Worm (Caenorhabditis elegans) whole organism, mixed stage, embryonic: ENCODE measurements around the gene T28A11.4.

Experiments
- bed-3 ChIP-seq: fragments of 200-800 bp; sonication (Bioruptor generic); optimal IDR thresholded peaks from 3 replicates; lab custom pipeline; 2018; ENCODE audit warnings: mild to moderate bottlenecking, missing genetic modification characterization, moderate library complexity, missing compliant biosample characterization
- blmp-1 ChIP-seq: fragments of 150-350 bp; optimal IDR thresholded peaks from 2 replicates; lab custom pipeline; 2014; ENCODE audit warnings: missing biosample characterization, missing genetic modification characterization
- ceh-39 ChIP-seq: fragments of 150-350 bp; optimal IDR thresholded peaks from 2 replicates; lab custom pipeline; 2014; ENCODE audit warnings: missing biosample characterization, missing genetic modification characterization
- ceh-43 ChIP-seq: fragments of 200-800 bp; sonication (Bioruptor generic); optimal IDR thresholded peaks from 2 replicates; lab custom pipeline; 2018; ENCODE audit warnings: mild to moderate bottlenecking, missing genetic modification characterization, moderate library complexity, missing compliant biosample characterization
- ceh-83 ChIP-seq: fragments of 200-800 bp; sonication (Bioruptor generic); optimal IDR thresholded peaks from 2 replicates; lab custom pipeline; 2018; ENCODE audit warnings: mild to moderate bottlenecking, missing genetic modification characterization, missing compliant biosample characterization
- ces-1 ChIP-seq: fragments of 150-350 bp; optimal IDR thresholded peaks from 2 replicates; lab custom pipeline; 2014; ENCODE audit warnings: missing biosample characterization, missing genetic modification reagents, missing genetic modification characterization
- cnd-1 ChIP-seq: fragments of 200-800 bp; sonication (Bioruptor generic); optimal IDR thresholded peaks from 2 replicates; lab custom pipeline; 2018; ENCODE audit warnings: mild to moderate bottlenecking, missing genetic modification characterization, missing compliant biosample characterization
- elt-3 ChIP-seq: fragments of 150-350 bp; optimal IDR thresholded peaks from 2 replicates; lab custom pipeline; 2014; ENCODE audit warnings: missing biosample characterization, missing genetic modification characterization
- ham-2 ChIP-seq: fragments of 200-800 bp; sonication (Bioruptor generic); optimal IDR thresholded peaks from 2 replicates; lab custom pipeline; 2018; ENCODE audit warnings: mild to moderate bottlenecking, missing genetic modification characterization, missing compliant biosample characterization
- hlh-1 ChIP-seq: fragments of 150-350 bp; optimal IDR thresholded peaks from 2 replicates; lab custom pipeline; 2014; ENCODE audit warnings: missing biosample characterization, missing genetic modification reagents, missing genetic modification characterization
- lin-13 ChIP-seq: fragments of 150-350 bp; optimal IDR thresholded peaks from 2 replicates; lab custom pipeline; 2014; ENCODE audit warnings: missing biosample characterization, missing genetic modification characterization
- lin-32 ChIP-seq: fragments of 200-800 bp; sonication (Bioruptor generic); optimal IDR thresholded peaks from 2 replicates; lab custom pipeline; 2018; ENCODE audit warnings: mild to moderate bottlenecking, missing genetic modification characterization, missing compliant biosample characterization
- lsy-2 ChIP-seq: fragments of 150-350 bp; optimal IDR thresholded peaks from 2 replicates; lab custom pipeline; 2014; ENCODE audit warnings: missing biosample characterization, missing genetic modification characterization
- mab-5 ChIP-seq: fragments of 150-350 bp; optimal IDR thresholded peaks from 2 replicates; lab custom pipeline; 2014; ENCODE audit warnings: missing biosample characterization, missing genetic modification characterization
- mep-1 ChIP-seq: fragments of 150-350 bp; optimal IDR thresholded peaks from 2 replicates; lab custom pipeline; 2017; ENCODE audit warnings: missing biosample characterization, missing genetic modification reagents, missing genetic modification characterization, inconsistent platforms
- mls-2 ChIP-seq: sonication (generic microtip); optimal IDR thresholded peaks from 2 replicates; lab custom pipeline; 2016; ENCODE audit warnings: mild to moderate bottlenecking, missing genetic modification characterization, moderate library complexity, missing compliant biosample characterization
- nhr-12 ChIP-seq: fragments of 150-350 bp; optimal IDR thresholded peaks from 2 replicates; lab custom pipeline; 2014; ENCODE audit warnings: missing biosample characterization, missing genetic modification characterization
- nhr-2 ChIP-seq: fragments of 150-350 bp; optimal IDR thresholded peaks from 2 replicates; lab custom pipeline; 2014; ENCODE audit warnings: missing biosample characterization, missing genetic modification characterization
- nhr-237 ChIP-seq: fragments of 150-350 bp; optimal IDR thresholded peaks from 2 replicates; lab custom pipeline; 2014; ENCODE audit warnings: missing biosample characterization, missing genetic modification characterization
- nhr-28 ChIP-seq: fragments of 150-350 bp; optimal IDR thresholded peaks from 2 replicates; lab custom pipeline; 2014; ENCODE audit warnings: missing biosample characterization, missing genetic modification characterization
- nhr-76 ChIP-seq: sonication (generic microtip); optimal IDR thresholded peaks from 2 replicates; lab custom pipeline; 2017; ENCODE audit warnings: missing biosample characterization, missing genetic modification characterization
- pha-4 ChIP-seq: fragments of 150-350 bp; optimal IDR thresholded peaks from 2 replicates; lab custom pipeline; 2018; ENCODE audit warnings: missing biosample characterization, missing genetic modification reagents, missing genetic modification characterization
- sem-2 ChIP-seq: fragments of 200-800 bp; sonication (Bioruptor generic); optimal IDR thresholded peaks from 2 replicates; lab custom pipeline; 2018; ENCODE audit warnings: mild to moderate bottlenecking, missing genetic modification characterization, missing compliant biosample characterization
- snpc-4 ChIP-seq: fragments of 150-350 bp; optimal IDR thresholded peaks from 2 replicates; lab custom pipeline; 2014; ENCODE audit warnings: missing biosample characterization, missing genetic modification characterization
- sptf-1 ChIP-seq: sonication (generic microtip); optimal IDR thresholded peaks from 2 replicates; lab custom pipeline; 2017; ENCODE audit warnings: mild to moderate bottlenecking, missing genetic modification characterization, moderate library complexity, missing compliant biosample characterization
- tbx-8 ChIP-seq: fragments of 200-800 bp; sonication (Bioruptor generic); optimal IDR thresholded peaks from 2 replicates; lab custom pipeline; 2018; ENCODE audit warnings: mild to moderate bottlenecking, missing genetic modification characterization, moderate library complexity, missing compliant biosample characterization
- unc-120 ChIP-seq: sonication (generic microtip); optimal IDR thresholded peaks from 2 replicates; lab custom pipeline; 2017; ENCODE audit warnings: missing genetic modification characterization, missing compliant biosample characterization; ENCODE audit not compliant: poor library complexity, severe bottlenecking
- unc-39 ChIP-seq: fragments of 150-350 bp; optimal IDR thresholded peaks from 2 replicates; lab custom pipeline; 2014; ENCODE audit warnings: missing biosample characterization, missing genetic modification characterization
- unc-62 ChIP-seq: fragments of 150-350 bp; optimal IDR thresholded peaks from 2 replicates; lab custom pipeline; 2014; ENCODE audit warnings: missing biosample characterization, missing genetic modification reagents, missing genetic modification characterization
- zip-8 ChIP-seq: fragments of 150-350 bp; optimal IDR thresholded peaks from 2 replicates; lab custom pipeline; 2014; ENCODE audit warnings: missing biosample characterization, missing genetic modification characterization
- ztf-11 ChIP-seq: fragments of 150-350 bp; optimal IDR thresholded peaks from 2 replicates; lab custom pipeline; 2014; ENCODE audit warnings: missing biosample characterization, missing genetic modification characterization

The T28A11.4 gene

ce11 chrV:3269407-3269806 lies 4.4 kb upstream of the T28A11.4 start, which contains the start of gene T28A11.19:
TSS of gene T28A11.19 (minus strand) at chrV:3269514.
- TF ChIP-seq ces-1: no peak
- TF ChIP-seq mls-2 (tag; lab: Kevin White, UChicago): no peak
- no peak for TF ChIP-seq ham-2 (GFP tag; lab: Kevin White, UChicago)
- no peak for TF ChIP-seq elt-3 (tag; lab: Kevin White, UChicago)
- TF ChIP-seq tbx-8 (GFP tag; lab: Kevin White, UChicago): no peak
- TF ChIP-seq unc-39 (tag; lab: Kevin White, UChicago): no peak
- no peak for TF ChIP-seq lin-13 (tag; lab: Kevin White, UChicago)
- no peak for TF ChIP-seq lin-32
- TF ChIP-seq nhr-28: no peak
- no peak for TF ChIP-seq lsy-2
- no peak for TF ChIP-seq unc-120 (tag; lab: Kevin White, UChicago)
- no peak for TF ChIP-seq sem-2 (GFP tag; lab: Kevin White, UChicago)
- no peak for TF ChIP-seq ceh-83 (GFP tag; lab: Kevin White, UChicago)
- no peak for TF ChIP-seq unc-62

- no peak for TF ChIP-seq mep-1
- TF ChIP-seq blmp-1 (tag; lab: Kevin White, UChicago): no peak
- no peak for TF ChIP-seq nhr-12 (tag; lab: Kevin White, UChicago)
- no peak for TF ChIP-seq zip-8
- no peak for TF ChIP-seq mab-5 (tag; lab: Kevin White, UChicago)
- TF ChIP-seq, all 35 proteins: peak for 0
Observed at ce11 chrV:3273156-3273555, 694 bp upstream of the T28A11.4 start, which contains the start of gene T28A11.20. TSS of gene T28A11.20 (minus strand) at chrV:3273256.

ce11 chrV:3275033-3275432 lies 1.2 kb downstream of the T28A11.4 start, which contains the start of gene T28A11.3:
TSS of gene T28A11.3 (plus strand) at chrV:3275333.
- TF ChIP-seq sptf-1 (tag; lab: Kevin White, UChicago) (no peak), cnd-1 (tag; lab: Kevin White, UChicago) (no peak), ceh-83 (GFP tag; lab: Kevin White, UChicago) (no peak), lin-13 (tag; lab: Kevin White, UChicago) (no peak), ztf-11 (tag; lab: Kevin White, UChicago) (no peak), nhr-237 (tag; lab: Kevin White, UChicago) (no peak), blmp-1 (tag; lab: Kevin White, UChicago) (no peak), ceh-43 (no peak), nhr-76 (tag; lab: Kevin White, UChicago) (no peak), mls-2 (tag; lab: Kevin White, UChicago) (no peak), hlh-1 (tag; lab: Kevin White, UChicago) (no peak), snpc-4 (tag; lab: Kevin White, UChicago) (no peak), nhr-2 (tag; lab: Kevin White, UChicago) (no peak)

- TF ChIP-seq ceh-43 (no peak), lin-13 (tag; lab: Kevin White, UChicago) (no peak)
Observed at ce11 chrV:3276184-3276583, 2.3 kb downstream of the T28A11.4 start.

ce11 chrV:3278101-3278639 lies 4.3 kb downstream of the T28A11.4 start, which contains the start of gene fbxa-64:
TSS of gene fbxa-64 (minus strand) at chrV:3278151.
- TF ChIP-seq bed-3 (GFP tag; lab: Kevin White, UChicago): no peak
- no peak for TF ChIP-seq hlh-1 (tag; lab: Kevin White, UChicago)
- no peak for TF ChIP-seq zip-8
- no peak for TF ChIP-seq blmp-1 (tag; lab: Kevin White, UChicago)
- no peak for TF ChIP-seq sem-2 (GFP tag; lab: Kevin White, UChicago)
- no peak for TF ChIP-seq unc-39 (tag; lab: Kevin White, UChicago)
- TF ChIP-seq mep-1: no peak
- TF ChIP-seq nhr-28: no peak
- TF ChIP-seq ceh-39 (tag; lab: Kevin White, UChicago): no peak
- TF ChIP-seq ces-1: no peak
- TF ChIP-seq cnd-1 (tag; lab: Kevin White, UChicago): no peak
- TF ChIP-seq sptf-1 (tag; lab: Kevin White, UChicago): no peak
- no peak for TF ChIP-seq unc-62
- TF ChIP-seq lsy-2: no peak
- no peak for TF ChIP-seq ceh-43
- TF ChIP-seq lin-13 (tag; lab: Kevin White, UChicago): no peak
- no peak for TF ChIP-seq nhr-12 (tag; lab: Kevin White, UChicago)
- no peak for TF ChIP-seq nhr-76 (tag; lab: Kevin White, UChicago)
- TF ChIP-seq pha-4 (tag; lab: Kevin White, UChicago): no peak
- TF ChIP-seq ceh-83 (GFP tag; lab: Kevin White, UChicago): no peak
